Fruit fly (Drosophila melanogaster): ENCODE data around the gene Megf8.

DNA sequence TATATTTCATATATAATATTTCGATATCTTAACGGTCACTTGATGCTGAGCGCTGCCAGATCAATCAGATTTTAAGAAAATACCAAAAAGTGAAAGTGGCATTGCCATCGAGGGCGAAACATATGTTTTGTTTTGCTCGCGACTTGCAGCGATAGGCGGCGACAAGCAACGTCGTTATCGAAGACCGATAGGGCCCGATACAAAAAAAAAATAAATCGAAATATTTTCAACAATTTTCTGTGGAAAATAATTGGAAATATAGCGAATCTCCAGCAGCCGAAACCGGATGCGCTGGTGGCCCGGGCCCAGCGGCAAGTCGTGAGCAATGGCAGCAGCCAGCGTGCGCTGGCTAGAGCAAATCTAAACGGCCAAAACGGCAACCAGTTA lies at the start of gene Megf8:
- TF ChIP-seq CG32121 (GFP tag; IDR thresholded peaks at IDR 0.05), result no peak
- no peak for TF ChIP-seq CG13204 (GFP tag; optimal IDR thresholded peaks at IDR 0.05)
- TF ChIP-seq Pif1A (GFP tag; optimal IDR thresholded peaks at IDR 0.05), result no peak
- TF ChIP-seq CG9948 (tag; optimal IDR thresholded peaks at IDR 0.05), result no peak
- no peak for TF ChIP-seq D1 (tag; optimal IDR thresholded peaks at IDR 0.05)
- TF ChIP-seq EcR (GFP tag; optimal IDR thresholded peaks at IDR 0.05), result no peak
- TF ChIP-seq CG12605 (GFP tag; IDR thresholded peaks at IDR 0.05), result no peak
- TF ChIP-seq CG17806 (tag; optimal IDR thresholded peaks at IDR 0.05), result no peak
- TF ChIP-seq CG14655 (GFP tag; optimal IDR thresholded peaks at IDR 0.05), result no peak
- no peak for TF ChIP-seq CG4496 (GFP tag; IDR thresholded peaks at IDR 0.05)
- TF ChIP-seq rn (GFP tag; IDR thresholded peaks at IDR 0.05), result no peak
- no peak for TF ChIP-seq CG8301 (tag; optimal IDR thresholded peaks at IDR 0.05)
